Fruit fly (Drosophila melanogaster): ENCODE measurements around the gene Taf12.

Taf12 gene

dm6 chr3R:11650105-11651039 lies 29.1 kb downstream of the Taf12 start, which contains the start of the genes Csk and Elp1 (continued):
- TF ChIP-seq Ptx1 (GFP tag; IDR thresholded peaks at IDR 0.05) (peak; percentile 45), CG1529 (GFP tag; optimal IDR thresholded peaks at IDR 0.05) (no peak), CG3995 (GFP tag; optimal IDR thresholded peaks at IDR 0.05) (peak; percentile 56), CG8089 (GFP tag; optimal IDR thresholded peaks at IDR 0.05) (no peak), CG17328 (GFP tag; IDR thresholded peaks at IDR 0.05) (no peak), croc (GFP tag; conservative IDR thresholded peaks at IDR 0.05) (0 out of 3 replicates have a peak, but pooled peaks have one; percentile 29), hkb (optimal IDR thresholded peaks at IDR 0.05) (peak; percentile 64), hkb (GFP tag; IDR thresholded peaks at IDR 0.05) (no peak), exex (tag; optimal IDR thresholded peaks at IDR 0.05) (peak; percentile 16), Sry-δ (GFP tag; optimal IDR thresholded peaks at IDR 0.05) (peak; percentile 18), CG10267 (tag; optimal IDR thresholded peaks at IDR 0.05) (peak; percentile 98), prd (optimal IDR thresholded peaks at IDR 0.05) (no peak), prd (GFP tag; IDR thresholded peaks at IDR 0.05) (peak; percentile 48; the same call in 1 of the 3 replicates), tin (GFP tag; optimal IDR thresholded peaks at IDR 0.05) (peak; percentile 41), CG7271 (tag; optimal IDR thresholded peaks at IDR 0.05) (no peak), fru (optimal IDR thresholded peaks at IDR 0.05) (no peak), CG8478 (optimal IDR thresholded peaks at IDR 0.05) (peak; percentile 40), CG18599 (GFP tag; optimal IDR thresholded peaks at IDR 0.05) (peak; percentile 63), CG16813 (GFP tag; IDR thresholded peaks at IDR 0.05; ENCODE audit: partially characterized antibody) (no peak), Six4 (GFP tag; optimal IDR thresholded peaks at IDR 0.05) (no peak), dati (GFP tag; IDR thresholded peaks at IDR 0.05) (no peak), CG6175 (GFP tag; IDR thresholded peaks at IDR 0.05) (no peak), insv (GFP tag; optimal IDR thresholded peaks at IDR 0.05) (peak in 1 of 2 experiments; percentile 59), CG4328 (GFP tag; optimal IDR thresholded peaks at IDR 0.05) (peak; percentile 41), cg (GFP tag; optimal IDR thresholded peaks at IDR 0.05) (peak; percentile 95), Optix (GFP tag; IDR thresholded peaks at IDR 0.05) (no peak), pzg (GFP tag; optimal IDR thresholded peaks at IDR 0.05) (peak; percentile 81), ewg (GFP tag; optimal IDR thresholded peaks at IDR 0.05) (peak; percentile 73), CG13775 (GFP tag; optimal IDR thresholded peaks at IDR 0.05) (peak; percentile 68), sug (tag; optimal IDR thresholded peaks at IDR 0.05) (peak; percentile 80), sd (tag; optimal IDR thresholded peaks at IDR 0.05) (peak; percentile 91), Ets97D (GFP tag; optimal IDR thresholded peaks at IDR 0.05) (peak; percentile 81), CG1602 (GFP tag; optimal IDR thresholded peaks at IDR 0.05) (peak; percentile 51), CG12659 (GFP tag; optimal IDR thresholded peaks at IDR 0.05) (peak; percentile 92), CG12104 (GFP tag; optimal IDR thresholded peaks at IDR 0.05) (peak; percentile 68), phol (tag; optimal IDR thresholded peaks at IDR 0.05) (peak; percentile 100), CG12236 (GFP tag; optimal IDR thresholded peaks at IDR 0.05) (no peak), Meics (GFP tag; optimal IDR thresholded peaks at IDR 0.05) (peak; percentile 54), CG3407 (GFP tag; optimal IDR thresholded peaks at IDR 0.05) (peak; percentile 17), ind (GFP tag; optimal IDR thresholded peaks at IDR 0.05) (peak; percentile 50), CG18262 (tag; optimal IDR thresholded peaks at IDR 0.05) (peak; percentile 51), crol (GFP tag; IDR thresholded peaks at IDR 0.05) (no peak), CG3847 (GFP tag; IDR thresholded peaks at IDR 0.05) (peak; percentile 88), br (optimal IDR thresholded peaks at IDR 0.05) (no peak), CG31388 (GFP tag; optimal IDR thresholded peaks at IDR 0.05) (peak; percentile 12), GATAe (GFP tag; conservative IDR thresholded peaks at IDR 0.05) (no peak), vnd (GFP tag; IDR thresholded peaks at IDR 0.05; ENCODE audit: partially characterized antibody) (no peak), Hr51 (GFP tag; optimal IDR thresholded peaks at IDR 0.05) (peak; percentile 40 to 51), CHES-1-like (GFP tag; optimal IDR thresholded peaks at IDR 0.05) (peak; percentile 36), slbo (GFP tag; IDR thresholded peaks at IDR 0.05) (peak; percentile 78)

All from whole organism, embryonic.